Worm (Caenorhabditis elegans) whole organism, late embryonic: Measurements from ENCODE around the gene str-96.

Experiments
- C08G9.2 ChIP-seq: sonication (generic microtip); optimal IDR thresholded peaks from 2 replicates; lab custom pipeline; 2016; ENCODE audit warnings: mild to moderate bottlenecking, missing genetic modification characterization, moderate library complexity, missing compliant biosample characterization
- ceh-2 ChIP-seq: sonication (generic microtip); optimal IDR thresholded peaks from 2 replicates; lab custom pipeline; 2016; ENCODE audit warnings: missing genotype, missing genetic modification characterization, missing compliant biosample characterization
- hlh-15 ChIP-seq: sonication (generic microtip); optimal IDR thresholded peaks from 2 replicates; lab custom pipeline; 2016; ENCODE audit warnings: missing genetic modification characterization, missing compliant biosample characterization
- hlh-30 ChIP-seq: sonication (generic microtip); optimal IDR thresholded peaks from 2 replicates; lab custom pipeline; 2017; ENCODE audit warnings: antibody characterized with exemption, missing genetic modification characterization, missing compliant biosample characterization; ENCODE audit not compliant: insufficient read depth
- lim-6 ChIP-seq: sonication (generic microtip); optimal IDR thresholded peaks from 2 replicates; lab custom pipeline; 2016; ENCODE audit warnings: missing genetic modification characterization, missing compliant biosample characterization
- madf-2 ChIP-seq: sonication (generic microtip); optimal IDR thresholded peaks from 2 replicates; lab custom pipeline; 2017; ENCODE audit warnings: missing genetic modification characterization, missing compliant biosample characterization
- unc-86 ChIP-seq: sonication (generic microtip); optimal IDR thresholded peaks from 2 replicates; lab custom pipeline; 2016; ENCODE audit warnings: missing genetic modification characterization, missing compliant biosample characterization

The str-96 gene

ce11 chrV:15244456-15244855 is 49.3 kb downstream of the str-96 start, which contains the start of gene kin-30:
kin-30 (plus strand) TSS chrV:15244756.
- no peak for TF ChIP-seq hlh-30 (tag; lab: Kevin White, UChicago)
- TF ChIP-seq hlh-15 (tag; lab: Kevin White, UChicago) = no peak
- TF ChIP-seq unc-86 (tag; lab: Kevin White, UChicago) = no peak
- no peak for TF ChIP-seq madf-2
- no peak for TF ChIP-seq C08G9.2 (tag; lab: Kevin White, UChicago)
- no peak for TF ChIP-seq lim-6 (tag; lab: Kevin White, UChicago)
- TF ChIP-seq ceh-2 = no peak
